Fruit fly (Drosophila melanogaster) whole organism, adult: ENCODE results near the gene CG44038.

Experiments
- CG7045 ChIP-seq: fragments of 200-800 bp; sonication (Bioruptor generic); optimal IDR thresholded peaks from 2 replicates; lab custom pipeline; 2017; ENCODE audit warnings: missing biosample characterization, mild to moderate bottlenecking, missing genetic modification characterization
- Crg-1 ChIP-seq: fragments of 200-800 bp; sonication (Bioruptor generic); optimal IDR thresholded peaks from 2 replicates; lab custom pipeline; 2016; ENCODE audit warnings: missing biosample characterization, missing genetic modification characterization
- bab1 ChIP-seq: fragments of 200-800 bp; sonication (Bioruptor generic); optimal IDR thresholded peaks from 3 replicates; lab custom pipeline; 2019; ENCODE audit warnings: missing biosample characterization, mild to moderate bottlenecking, missing genetic modification characterization, moderate library complexity
- kay ChIP-seq: fragments of 200-800 bp; sonication (Bioruptor generic); peaks from one replicate; lab custom pipeline; 2016; ENCODE audit warnings: missing biosample characterization, missing genetic modification characterization, borderline replicate concordance
- ovo ChIP-seq: fragments of 200-800 bp; sonication (Bioruptor generic); optimal IDR thresholded peaks from 2 replicates; lab custom pipeline; 2016; ENCODE audit warnings: missing biosample characterization, missing genetic modification characterization

- TF ChIP-seq Crg-1, result no peak
- TF ChIP-seq CG7045 (GFP tag; lab: Kevin White, UChicago), result no peak
- TF ChIP-seq kay (GFP tag; lab: Kevin White, UChicago), result no peak
- no peak for TF ChIP-seq bab1
- no peak for TF ChIP-seq ovo (GFP tag; lab: Kevin White, UChicago)
Measured at dm6 chr3R:12291872-12292271, 31.1 kb downstream of the CG44038 start.
